Fruit fly (Drosophila melanogaster): ENCODE data around the gene jub.

jub gene

DNA sequence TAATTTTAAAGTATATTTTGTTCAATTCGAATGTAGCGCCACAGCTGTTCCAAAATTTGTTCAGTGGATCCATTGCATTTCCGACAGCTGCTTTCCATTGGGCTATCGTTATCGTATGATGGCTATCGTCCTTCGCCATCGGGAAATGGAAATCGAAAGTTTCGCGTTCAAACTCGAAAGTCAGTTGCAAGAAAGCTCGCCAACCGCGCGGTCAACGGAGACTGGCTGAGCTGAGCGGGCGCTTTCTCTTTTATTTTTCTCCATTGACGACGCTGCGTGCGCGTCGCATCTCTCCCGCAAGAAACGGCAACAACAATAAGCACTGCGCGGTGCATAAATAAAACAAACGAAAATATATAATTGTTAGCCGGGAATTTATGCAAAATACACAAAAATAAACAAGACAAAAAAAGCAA lies 46.6 kb downstream of the jub start, which contains the start of gene inaE (continued):
- no peak for TF ChIP-seq pros (GFP tag; optimal IDR thresholded peaks at IDR 0.05)
- no peak for TF ChIP-seq Ada2b (GFP tag; IDR thresholded peaks at IDR 0.05)
- no peak for TF ChIP-seq wdn (GFP tag; IDR thresholded peaks at IDR 0.05)
- peak; percentile 73 for TF ChIP-seq CG6791 (GFP tag; IDR thresholded peaks at IDR 0.05; ENCODE audit: partially characterized antibody)
- no peak for TF ChIP-seq bab2 (GFP tag; optimal IDR thresholded peaks at IDR 0.05)
- TF ChIP-seq CG30431 (GFP tag; optimal IDR thresholded peaks at IDR 0.05): no peak
- no peak for TF ChIP-seq Elba2 (GFP tag; optimal IDR thresholded peaks at IDR 0.05)
- peak; percentile 20 for TF ChIP-seq CG1233 (GFP tag; optimal IDR thresholded peaks at IDR 0.05)
- TF ChIP-seq CG33213 (GFP tag; optimal IDR thresholded peaks at IDR 0.05): no peak
- TF ChIP-seq HmgD (GFP tag; optimal IDR thresholded peaks at IDR 0.05): no peak
- no peak for TF ChIP-seq HLH3B (GFP tag; IDR thresholded peaks at IDR 0.05)
- no peak for TF ChIP-seq oc (tag; optimal IDR thresholded peaks at IDR 0.05)
- peak; percentile 79 for TF ChIP-seq CG15514 (GFP tag; optimal IDR thresholded peaks at IDR 0.05)
- no peak for TF ChIP-seq Fer2 (tag; optimal IDR thresholded peaks at IDR 0.05)
- no peak for TF ChIP-seq shn (GFP tag; optimal IDR thresholded peaks at IDR 0.05)
- TF ChIP-seq fu2 (GFP tag; optimal IDR thresholded peaks at IDR 0.05): no peak
- no peak for TF ChIP-seq Drgx (GFP tag; IDR thresholded peaks at IDR 0.05)
- peak; percentile 64 for TF ChIP-seq Ets97D (GFP tag; optimal IDR thresholded peaks at IDR 0.05)
- no peak for TF ChIP-seq hkb (optimal IDR thresholded peaks at IDR 0.05)
- TF ChIP-seq hkb (GFP tag; IDR thresholded peaks at IDR 0.05): 0 out of 2 replicates have a peak, but pooled peaks have one; percentile 32
- 0 out of 2 replicates have a peak, but pooled peaks have one; percentile 14 for TF ChIP-seq CG32532 (GFP tag; IDR thresholded peaks at IDR 0.05)
- no peak for TF ChIP-seq CG3065 (GFP tag; optimal IDR thresholded peaks at IDR 0.05)
- TF ChIP-seq hbn (GFP tag; IDR thresholded peaks at IDR 0.05; ENCODE audit: partially characterized antibody): no peak
- TF ChIP-seq CG11560 (tag; IDR thresholded peaks at IDR 0.05): no peak
- TF ChIP-seq stc (GFP tag; IDR thresholded peaks at IDR 0.05): no peak
- no peak for TF ChIP-seq CG17568 (GFP tag; optimal IDR thresholded peaks at IDR 0.05)
- TF ChIP-seq Hsf (GFP tag; optimal IDR thresholded peaks at IDR 0.05): no peak
- TF ChIP-seq sug (tag; optimal IDR thresholded peaks at IDR 0.05): peak; percentile 3
- no peak for TF ChIP-seq eyg (GFP tag; optimal IDR thresholded peaks at IDR 0.05)
- no peak for TF ChIP-seq dysf (GFP tag; IDR thresholded peaks at IDR 0.05)
- TF ChIP-seq CG10543 (GFP tag; optimal IDR thresholded peaks at IDR 0.05): peak; percentile 8
- TF ChIP-seq CG31224 (GFP tag; IDR thresholded peaks at IDR 0.05): no peak
- peak; percentile 4 for TF ChIP-seq YL-1 (GFP tag; optimal IDR thresholded peaks at IDR 0.05)
- TF ChIP-seq ttk (GFP tag; IDR thresholded peaks at IDR 0.05): no peak
- no peak for TF ChIP-seq CG17385 (GFP tag; optimal IDR thresholded peaks at IDR 0.05)
- TF ChIP-seq jumu (GFP tag; optimal IDR thresholded peaks at IDR 0.05): no peak
- TF ChIP-seq Dll (GFP tag; IDR thresholded peaks at IDR 0.05; ENCODE audit: partially characterized antibody): peak; percentile 54; the same call in 2 of the 4 replicates
- TF ChIP-seq CG11085 (GFP tag; IDR thresholded peaks at IDR 0.05): no peak
- TF ChIP-seq dm (GFP tag; optimal IDR thresholded peaks at IDR 0.05): no peak
- no peak for TF ChIP-seq jigr1 (GFP tag; IDR thresholded peaks at IDR 0.05)
- no peak for TF ChIP-seq CG1647 (GFP tag; optimal IDR thresholded peaks at IDR 0.05)
- no peak for TF ChIP-seq wor (GFP tag; IDR thresholded peaks at IDR 0.05)
- TF ChIP-seq CG2678 (tag; optimal IDR thresholded peaks at IDR 0.05): peak; percentile 11
- TF ChIP-seq CG2129 (GFP tag; IDR thresholded peaks at IDR 0.05; ENCODE audit: partially characterized antibody): no peak
- no peak for TF ChIP-seq CG17612 (GFP tag; IDR thresholded peaks at IDR 0.05)
- TF ChIP-seq CG7745 (tag; optimal IDR thresholded peaks at IDR 0.05): no peak
- TF ChIP-seq CG14014 (GFP tag; IDR thresholded peaks at IDR 0.05): 0 out of 2 replicates have a peak, but pooled peaks have one; percentile 15
- no peak for TF ChIP-seq trh (GFP tag; optimal IDR thresholded peaks at IDR 0.05)
- TF ChIP-seq zfh2 (GFP tag; optimal IDR thresholded peaks at IDR 0.05): no peak
- TF ChIP-seq CG4328 (GFP tag; optimal IDR thresholded peaks at IDR 0.05): no peak
- TF ChIP-seq CG16815 (GFP tag; optimal IDR thresholded peaks at IDR 0.05): no peak
- TF ChIP-seq HLH4C (GFP tag; IDR thresholded peaks at IDR 0.05; ENCODE audit: partially characterized antibody): peak; percentile 72

All from whole organism, embryonic.